Fruit fly (Drosophila melanogaster): ENCODE results near the gene Zip99C.

Zip99C gene

DNA sequence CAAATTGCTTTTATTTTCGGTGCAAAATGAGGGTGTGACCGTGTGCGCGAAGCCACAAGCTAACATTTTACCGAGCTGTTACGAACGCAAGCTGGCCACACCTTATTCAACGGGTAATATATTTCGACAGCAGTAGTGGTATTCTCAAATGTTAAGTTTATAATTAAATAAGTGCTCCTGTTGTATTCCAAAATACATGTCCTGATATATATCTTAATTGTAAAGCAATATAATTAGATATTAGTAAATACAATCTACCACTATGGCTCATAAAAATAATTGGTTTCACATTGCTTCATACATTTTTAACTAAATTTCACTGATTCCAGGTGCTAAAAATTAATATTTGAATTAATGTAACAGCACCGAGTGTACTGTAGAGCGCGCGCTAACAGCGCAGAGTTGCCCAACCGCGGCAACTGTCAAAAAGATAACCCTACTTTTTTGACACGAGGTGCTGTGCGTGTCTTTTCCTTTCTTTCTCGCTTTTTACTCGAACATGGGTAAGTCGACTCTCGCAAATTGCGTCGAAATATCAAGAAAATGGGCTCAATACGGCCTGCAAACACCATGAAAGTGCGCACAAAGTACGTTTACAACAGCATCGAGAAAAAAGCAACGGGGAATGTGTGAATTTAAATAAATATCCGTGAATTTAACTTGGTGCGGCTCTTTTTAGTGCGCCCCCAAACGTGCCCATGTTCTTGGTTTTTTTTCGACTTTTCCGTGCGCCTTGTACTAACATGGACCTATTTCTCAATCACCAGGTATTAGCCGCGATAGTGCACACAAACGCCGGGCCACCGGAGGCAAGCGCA, 7.1 kb downstream of the Zip99C start, which contains the start of the genes CG15514 and RpS8 (continued):
- TF ChIP-seq CG9876 (GFP tag; optimal IDR thresholded peaks at IDR 0.05) (peak; percentile 6), chm (GFP tag; IDR thresholded peaks at IDR 0.05) (peak; percentile 57; the same call in 1 of the 2 replicates), CG10274 (GFP tag; optimal IDR thresholded peaks at IDR 0.05) (peak; percentile 23), Doc2 (GFP tag; IDR thresholded peaks at IDR 0.05) (no peak), Meics (GFP tag; optimal IDR thresholded peaks at IDR 0.05) (peak; percentile 82), Xrp1 (GFP tag; IDR thresholded peaks at IDR 0.05) (peak; percentile 47; the same call in 1 of the 2 replicates), Oli (tag; optimal IDR thresholded peaks at IDR 0.05) (peak; percentile 45), CG6654 (GFP tag; optimal IDR thresholded peaks at IDR 0.05) (peak; percentile 19), HLHmδ (GFP tag; optimal IDR thresholded peaks at IDR 0.05) (peak; percentile 69), CG2116 (GFP tag; optimal IDR thresholded peaks at IDR 0.05) (peak; percentile 71), Dip3 (GFP tag; optimal IDR thresholded peaks at IDR 0.05) (peak; percentile 48), CG7372 (GFP tag; IDR thresholded peaks at IDR 0.05) (peak; percentile 62), Rx (GFP tag; IDR thresholded peaks at IDR 0.05) (peak; percentile 24; the same call in 1 of the 2 replicates), Mes4 (GFP tag; optimal IDR thresholded peaks at IDR 0.05) (peak; percentile 78), Ada2b (GFP tag; IDR thresholded peaks at IDR 0.05) (no peak), Dek (tag; optimal IDR thresholded peaks at IDR 0.05) (peak; percentile 45), BtbVII (GFP tag; optimal IDR thresholded peaks at IDR 0.05) (peak; percentile 45), Ets65A (GFP tag) (peak; percentile 71), CG1603 (tag; optimal IDR thresholded peaks at IDR 0.05) (peak; percentile 66), sob (GFP tag; IDR thresholded peaks at IDR 0.05) (peak; percentile 52; the same call in 1 of the 2 replicates), sr (GFP tag; IDR thresholded peaks at IDR 0.05) (peak; percentile 10; the same call in 1 of the 3 replicates), hkb (optimal IDR thresholded peaks at IDR 0.05) (peak; percentile 77), hkb (GFP tag; IDR thresholded peaks at IDR 0.05) (peak; percentile 11; the same call in 1 of the 2 replicates), Sin3A (optimal IDR thresholded peaks at IDR 0.05) (peak; percentile 70), B-H2 (GFP tag; optimal IDR thresholded peaks at IDR 0.05) (peak; percentile 73), gsb (GFP tag; IDR thresholded peaks at IDR 0.05) (no peak), CG9817 (tag; optimal IDR thresholded peaks at IDR 0.05) (peak; percentile 63), slp2 (GFP tag; optimal IDR thresholded peaks at IDR 0.05) (peak; percentile 19), MESR4 (GFP tag; optimal IDR thresholded peaks at IDR 0.05) (peak; percentile 97), Oaz (GFP tag; IDR thresholded peaks at IDR 0.05) (0 out of 2 replicates have a peak, but pooled peaks have one; percentile 47), CG7963 (GFP tag; IDR thresholded peaks at IDR 0.05; ENCODE audit: partially characterized antibody) (no peak), row (GFP tag; IDR thresholded peaks at IDR 0.05) (peak; percentile 76), CG3726 (GFP tag; IDR thresholded peaks at IDR 0.05) (no peak), sd (tag; optimal IDR thresholded peaks at IDR 0.05) (no peak), CG3838 (GFP tag; optimal IDR thresholded peaks at IDR 0.05) (no peak), CHES-1-like (GFP tag; optimal IDR thresholded peaks at IDR 0.05) (peak; percentile 39), CG8359 (GFP tag; optimal IDR thresholded peaks at IDR 0.05; ENCODE audit: borderline replicate concordance) (peak; percentile 14), Hsf (GFP tag; optimal IDR thresholded peaks at IDR 0.05) (peak; percentile 3), tup (GFP tag; optimal IDR thresholded peaks at IDR 0.05) (no peak), CG11247 (GFP tag; IDR thresholded peaks at IDR 0.05) (0 out of 2 replicates have a peak, but pooled peaks have one; percentile 28), Camta (GFP tag; optimal IDR thresholded peaks at IDR 0.05) (peak; percentile 24), CG4282 (GFP tag; optimal IDR thresholded peaks at IDR 0.05) (no peak), org-1 (GFP tag; optimal IDR thresholded peaks at IDR 0.05) (peak; percentile 44), Hey (tag; optimal IDR thresholded peaks at IDR 0.05) (no peak), HHEX (GFP tag; optimal IDR thresholded peaks at IDR 0.05) (peak; percentile 68), CG4328 (GFP tag; optimal IDR thresholded peaks at IDR 0.05) (peak; percentile 72), CG33557 (GFP tag; optimal IDR thresholded peaks at IDR 0.05) (no peak), CG11456 (GFP tag; IDR thresholded peaks at IDR 0.05) (peak; percentile 63; the same call in 1 of the 3 replicates), CG18262 (tag; optimal IDR thresholded peaks at IDR 0.05) (peak; percentile 33), Ptx1 (GFP tag; IDR thresholded peaks at IDR 0.05) (peak; percentile 37; the same call in 1 of the 2 replicates)

All from whole organism, embryonic.